Fruit fly (Drosophila melanogaster) whole organism, embryonic: ENCODE results near the gene CG1024.

ENCODE experiments used
- Bdp1 ChIP-seq: fragments of 200-800 bp; sonication (Bioruptor generic); optimal IDR thresholded peaks from 3 replicates; lab custom pipeline; 2016; ENCODE audit warnings: missing biosample characterization, missing genetic modification characterization
- Bgb ChIP-seq: fragments of 200-800 bp; sonication (Bioruptor generic); IDR thresholded peaks from 2 replicates; pipeline ENCODE4 v1.3.6; 2022; ENCODE audit warnings: missing biosample characterization, missing genetic modification characterization; ENCODE audit not compliant: partially characterized antibody
- CG10209 ChIP-seq: fragments of 200-800 bp; sonication (Bioruptor generic); optimal IDR thresholded peaks from 3 replicates; lab custom pipeline; 2017; ENCODE audit warnings: missing biosample characterization, mild to moderate bottlenecking, missing genetic modification characterization, missing genetic modification reagents
- CG10267 ChIP-seq: fragments of 200-800 bp; sonication (Bioruptor generic); optimal IDR thresholded peaks from 2 replicates; lab custom pipeline; 2018; ENCODE audit warnings: missing biosample characterization, mild to moderate bottlenecking, missing genetic modification characterization, moderate library complexity
- CG10274 ChIP-seq: fragments of 200-800 bp; sonication (Bioruptor generic); optimal IDR thresholded peaks from 3 replicates; lab custom pipeline; 2017; ENCODE audit warnings: missing biosample characterization, mild to moderate bottlenecking, missing genetic modification characterization
- CG10654 ChIP-seq: fragments of 200-800 bp; sonication (Bioruptor generic); optimal IDR thresholded peaks from 2 replicates; lab custom pipeline; 2016; ENCODE audit warnings: missing biosample characterization, missing genetic modification characterization
- CG10979 ChIP-seq: fragments of 200-800 bp; sonication (Bioruptor generic); optimal IDR thresholded peaks from 2 replicates; lab custom pipeline; 2018; ENCODE audit warnings: missing biosample characterization, mild to moderate bottlenecking, missing genetic modification characterization, moderate library complexity
- CG12104 ChIP-seq: fragments of 200-800 bp; sonication (Bioruptor generic); optimal IDR thresholded peaks from 3 replicates; lab custom pipeline; 2016; ENCODE audit warnings: missing biosample characterization, missing genetic modification characterization
- CG14441 ChIP-seq: fragments of 200-800 bp; sonication (Bioruptor generic); IDR thresholded peaks from 2 replicates; pipeline ENCODE4 v1.3.6; 2022; ENCODE audit warnings: missing biosample characterization, missing genetic modification characterization
- CG30020 ChIP-seq: fragments of 200-800 bp; optimal IDR thresholded peaks from 2 replicates; lab custom pipeline; 2019; ENCODE audit warnings: missing biosample characterization, mild to moderate bottlenecking, missing genetic modification characterization, moderate library complexity
- CG30403 ChIP-seq: fragments of 200-800 bp; sonication (Bioruptor generic); optimal IDR thresholded peaks from 3 replicates; lab custom pipeline; 2016; ENCODE audit warnings: missing biosample characterization, missing genetic modification characterization
- CG3407 ChIP-seq: fragments of 200-800 bp; sonication (Bioruptor generic); optimal IDR thresholded peaks from 2 replicates; lab custom pipeline; 2018; ENCODE audit warnings: missing biosample characterization, mild to moderate bottlenecking, missing genetic modification characterization
- CG3995 ChIP-seq: fragments of 200-800 bp; sonication (Bioruptor generic); optimal IDR thresholded peaks from 3 replicates; lab custom pipeline; 2016; ENCODE audit warnings: missing biosample characterization, missing genetic modification characterization
- CG43689 ChIP-seq: fragments of 200-800 bp; sonication (Bioruptor generic); IDR thresholded peaks from 2 replicates; pipeline ENCODE4 v1.3.6; 2022; ENCODE audit warnings: missing biosample characterization, missing genetic modification characterization
- CG4404 ChIP-seq: fragments of 200-800 bp; sonication (Bioruptor generic); IDR thresholded peaks from 2 replicates; pipeline ENCODE4 v1.3.6; 2022; ENCODE audit warnings: missing biosample characterization, missing genetic modification characterization
- CG4617 ChIP-seq: fragments of 200-800 bp; sonication (Bioruptor generic); optimal IDR thresholded peaks from 3 replicates; lab custom pipeline; 2016; ENCODE audit warnings: missing biosample characterization, missing genetic modification characterization, borderline replicate concordance
- CG4854 ChIP-seq: fragments of 200-800 bp; sonication (Bioruptor generic); optimal IDR thresholded peaks from 2 replicates; lab custom pipeline; 2016; ENCODE audit warnings: missing biosample characterization, missing genetic modification characterization, inconsistent platforms
- CG6254 ChIP-seq: fragments of 200-800 bp; sonication (Bioruptor generic); optimal IDR thresholded peaks from 3 replicates; lab custom pipeline; 2017; ENCODE audit warnings: mild to moderate bottlenecking, missing biosample characterization, missing genetic modification reagents, missing genetic modification characterization
- CG6791 ChIP-seq: fragments of 200-800 bp; sonication (Bioruptor generic); IDR thresholded peaks from 3 replicates; pipeline ENCODE4 v1.3.6; 2022; ENCODE audit warnings: missing biosample characterization, missing genetic modification characterization; ENCODE audit not compliant: partially characterized antibody
- CG7745 ChIP-seq: fragments of 200-800 bp; sonication (Bioruptor generic); optimal IDR thresholded peaks from 2 replicates; lab custom pipeline; 2018; ENCODE audit warnings: missing biosample characterization, mild to moderate bottlenecking, missing genetic modification characterization, moderate library complexity
- CG8089 ChIP-seq: fragments of 200-800 bp; sonication (Bioruptor generic); optimal IDR thresholded peaks from 3 replicates; lab custom pipeline; 2016; ENCODE audit warnings: missing biosample characterization, missing genetic modification characterization
- CG9817 ChIP-seq: fragments of 200-800 bp; sonication (Bioruptor generic); optimal IDR thresholded peaks from 2 replicates; lab custom pipeline; 2018; ENCODE audit warnings: missing biosample characterization, mild to moderate bottlenecking, missing genetic modification characterization, moderate library complexity
- D ChIP-seq, 2 experiments: fragments of 200-800 bp in 1 of 2; fragments of >200 bp in 1 of 2; sonication (Bioruptor generic) in 1 of 2; optimal IDR thresholded peaks; 2 replicates in 1 of 2; 3 replicates in 1 of 2; lab custom pipeline; 2017; ENCODE audit warnings: mild to moderate bottlenecking in 1 of 2, missing biosample characterization in 1 of 2, missing genetic modification characterization in 1 of 2, missing genetic modification reagents in 1 of 2
- Dek ChIP-seq: fragments of 200-800 bp; sonication (Bioruptor generic); optimal IDR thresholded peaks from 3 replicates; lab custom pipeline; 2019; ENCODE audit warnings: missing biosample characterization, mild to moderate bottlenecking, missing genetic modification characterization, moderate library complexity
- E2f2 ChIP-seq: fragments of 200-800 bp; sonication (Bioruptor generic); IDR thresholded peaks from 2 replicates; pipeline ENCODE4 v1.3.6; 2022; ENCODE audit warnings: missing biosample characterization, missing genetic modification characterization
- Eip74EF ChIP-seq, 2 experiments: fragments of 200-800 bp in 1 of 2; fragments of >200 bp in 1 of 2; sonication (Bioruptor generic) in 1 of 2; optimal IDR thresholded peaks; 2 replicates each; lab custom pipeline; 2017 to 2019; ENCODE audit warnings: missing biosample characterization in 2 of 2, missing genetic modification characterization in 2 of 2, mild to moderate bottlenecking in 1 of 2, moderate library complexity in 1 of 2
- Elba2 ChIP-seq: fragments of 200-800 bp; sonication (Bioruptor generic); optimal IDR thresholded peaks from 3 replicates; lab custom pipeline; 2016; ENCODE audit warnings: missing biosample characterization, missing genetic modification characterization
- Fer2 ChIP-seq: fragments of 200-800 bp; sonication (Bioruptor generic); optimal IDR thresholded peaks from 2 replicates; lab custom pipeline; 2018; ENCODE audit warnings: missing biosample characterization, mild to moderate bottlenecking, missing genetic modification characterization, moderate library complexity
- Lim3 ChIP-seq: fragments of 200-800 bp; sonication (Bioruptor generic); IDR thresholded peaks from 2 replicates; pipeline ENCODE4 v1.3.6; 2022; ENCODE audit warnings: missing biosample characterization, missing genetic modification characterization
- Meics ChIP-seq: fragments of 200-800 bp; sonication (Bioruptor generic); optimal IDR thresholded peaks from 2 replicates; lab custom pipeline; 2017; ENCODE audit warnings: missing biosample characterization, mild to moderate bottlenecking, missing genetic modification characterization
- NFAT ChIP-seq: fragments of 200-800 bp; sonication (Bioruptor generic); IDR thresholded peaks from 2 replicates; pipeline ENCODE4 v1.3.6; 2022; ENCODE audit warnings: missing biosample characterization, missing genetic modification characterization
- Neu2 ChIP-seq: fragments of 200-800 bp; sonication (Bioruptor generic); optimal IDR thresholded peaks from 3 replicates; lab custom pipeline; 2016; ENCODE audit warnings: missing biosample characterization, missing genetic modification characterization, borderline replicate concordance
- Oaz ChIP-seq: fragments of 200-800 bp; sonication (Bioruptor generic); IDR thresholded peaks from 2 replicates; pipeline ENCODE4 v1.3.6; 2022; ENCODE audit warnings: missing biosample characterization, missing genetic modification characterization
- PHDP ChIP-seq: fragments of 200-800 bp; sonication (Bioruptor generic); optimal IDR thresholded peaks from 3 replicates; lab custom pipeline; 2018; ENCODE audit warnings: missing biosample characterization, mild to moderate bottlenecking, missing genetic modification characterization, moderate library complexity
- Sin3A ChIP-seq: fragments of >200 bp; optimal IDR thresholded peaks from 2 replicates; lab custom pipeline; 2018
- Sry-β ChIP-seq: fragments of 200-800 bp; sonication (Bioruptor generic); optimal IDR thresholded peaks from 2 replicates; lab custom pipeline; 2018; ENCODE audit warnings: missing biosample characterization, mild to moderate bottlenecking, missing genetic modification characterization, moderate library complexity
- Xbp1 ChIP-seq: fragments of 200-800 bp; sonication (Bioruptor generic); optimal IDR thresholded peaks from 3 replicates; lab custom pipeline; 2016; ENCODE audit warnings: missing biosample characterization, mild to moderate bottlenecking, missing genetic modification characterization
- az2 ChIP-seq: fragments of 200-800 bp; sonication (Bioruptor generic); optimal IDR thresholded peaks from 3 replicates; lab custom pipeline; 2016; ENCODE audit warnings: missing biosample characterization, missing genetic modification characterization
- bbx ChIP-seq: fragments of 200-800 bp; sonication (Bioruptor generic); IDR thresholded peaks from 2 replicates; pipeline ENCODE4 v1.3.6; 2022; ENCODE audit warnings: missing biosample characterization, missing genetic modification characterization; ENCODE audit not compliant: partially characterized antibody
- da ChIP-seq: fragments of 200-800 bp; sonication (Bioruptor generic); optimal IDR thresholded peaks from 2 replicates; lab custom pipeline; 2016; ENCODE audit warnings: missing biosample characterization, missing genetic modification characterization
- fd3F ChIP-seq: fragments of 200-800 bp; sonication (Bioruptor generic); optimal IDR thresholded peaks from 2 replicates; lab custom pipeline; 2018; ENCODE audit warnings: missing biosample characterization, mild to moderate bottlenecking, missing genetic modification characterization, moderate library complexity
- fru ChIP-seq: fragments of >200 bp; optimal IDR thresholded peaks from 2 replicates; lab custom pipeline; 2017
- gcm ChIP-seq: fragments of 200-800 bp; sonication (Bioruptor generic); optimal IDR thresholded peaks from 2 replicates; lab custom pipeline; 2019; ENCODE audit warnings: missing biosample characterization, mild to moderate bottlenecking, missing genetic modification characterization, moderate library complexity
- grn ChIP-seq: fragments of 200-800 bp; sonication (Bioruptor generic); optimal IDR thresholded peaks from 3 replicates; lab custom pipeline; 2017; ENCODE audit warnings: missing biosample characterization, missing genetic modification characterization
- hbn ChIP-seq: fragments of 200-800 bp; sonication (Bioruptor generic); IDR thresholded peaks from 2 replicates; pipeline ENCODE4 v1.3.6; 2022; ENCODE audit warnings: missing biosample characterization, missing genetic modification characterization; ENCODE audit not compliant: partially characterized antibody
- lbe ChIP-seq: fragments of 200-800 bp; sonication (Bioruptor generic); optimal IDR thresholded peaks from 2 replicates; lab custom pipeline; 2016; ENCODE audit warnings: missing biosample characterization, mild to moderate bottlenecking, missing genetic modification characterization
- pfk ChIP-seq: fragments of 200-800 bp; sonication (Bioruptor generic); optimal IDR thresholded peaks from 2 replicates; lab custom pipeline; 2018; ENCODE audit warnings: missing biosample characterization, mild to moderate bottlenecking, missing genetic modification characterization, moderate library complexity
- prd ChIP-seq, 3 experiments: fragments of >200 bp in 2 of 3; fragments of 200-800 bp in 1 of 3; sonication (Bioruptor generic) in 1 of 3; optimal IDR thresholded peaks in 2 of 3; IDR thresholded peaks in 1 of 3; 2 replicates in 2 of 3; 3 replicates in 1 of 3; pipeline versions ENCODE4 v1.3.6 to Lab custom; 2017 to 2022; ENCODE audit warnings: missing biosample characterization in 1 of 3, missing genetic modification characterization in 1 of 3
- sr ChIP-seq: fragments of 200-800 bp; sonication (Bioruptor generic); IDR thresholded peaks from 3 replicates; pipeline ENCODE4 v1.3.6; 2022; ENCODE audit warnings: missing biosample characterization, missing genetic modification characterization
- vfl ChIP-seq: fragments of 200-800 bp; sonication (Bioruptor generic); optimal IDR thresholded peaks from 2 replicates; lab custom pipeline; 2016; ENCODE audit warnings: missing biosample characterization, missing genetic modification characterization

The CG1024 gene

dm6 chr3R:6380129-6380528, at the start of gene CG1024, which contains the start of gene TfIIFalpha (continued):
- TF ChIP-seq bbx (GFP tag; lab: Robert Waterston, UW) (peak; percentile 77), az2 (GFP tag; lab: Kevin White, UChicago) (no peak), Xbp1 (peak; percentile 3), CG4617 (GFP tag; lab: Kevin White, UChicago) (peak; percentile 15), CG30403 (GFP tag; lab: Kevin White, UChicago) (peak; percentile 26), da (GFP tag; lab: Kevin White, UChicago) (no peak), Lim3 (GFP tag; lab: Robert Waterston, UW) (no peak), CG8089 (GFP tag; lab: Kevin White, UChicago) (peak; percentile 6), pfk (GFP tag; lab: Kevin White, UChicago) (no peak), sr (GFP tag; lab: Robert Waterston, UW) (no peak), Sin3A (lab: Kevin White, UChicago) (peak; percentile 34), Meics (GFP tag; lab: Kevin White, UChicago) (no peak), CG30020 (tag; lab: Kevin White, UChicago) (peak; percentile 43), CG3995 (GFP tag; lab: Kevin White, UChicago) (peak; percentile 98), Oaz (GFP tag; lab: Robert Waterston, UW) (no peak), CG7745 (no peak), CG10654 (GFP tag; lab: Kevin White, UChicago) (no peak), D (optimal IDR thresholded peaks at IDR 0.05; lab: Kevin White, UChicago) (no peak), D (GFP tag; optimal IDR thresholded peaks at IDR 0.05; lab: Kevin White, UChicago) (no peak), CG9817 (tag; lab: Kevin White, UChicago) (no peak), vfl (GFP tag; lab: Kevin White, UChicago) (no peak), CG6791 (peak; percentile 86), CG10274 (no peak), Elba2 (GFP tag; lab: Kevin White, UChicago) (no peak), CG10267 (tag; lab: Kevin White, UChicago) (peak; percentile 29), CG4854 (GFP tag; lab: Kevin White, UChicago) (no peak), Bdp1 (no peak), NFAT (GFP tag; lab: Robert Waterston, UW) (no peak), Sry-β (GFP tag; lab: Kevin White, UChicago) (peak; percentile 3), grn (GFP tag; lab: Kevin White, UChicago) (no peak), Fer2 (no peak), CG14441 (GFP tag; lab: Robert Waterston, UW) (no peak), CG10979 (peak; percentile 4), hbn (peak; percentile 91), CG4404 (GFP tag; lab: Robert Waterston, UW) (no peak), CG43689 (GFP tag; lab: Robert Waterston, UW) (no peak), CG12104 (GFP tag; lab: Kevin White, UChicago) (no peak), gcm (GFP tag; lab: Kevin White, UChicago) (no peak), CG3407 (GFP tag; lab: Kevin White, UChicago) (no peak), fru (lab: Kevin White, UChicago) (no peak), fd3F (GFP tag; lab: Kevin White, UChicago) (no peak), prd (optimal IDR thresholded peaks at IDR 0.05; lab: Kevin White, UChicago) (no peak), prd (GFP tag; IDR thresholded peaks at IDR 0.05; lab: Robert Waterston, UW) (no peak), lbe (GFP tag; lab: Kevin White, UChicago) (peak; percentile 19), PHDP (tag; lab: Kevin White, UChicago) (no peak), CG10209 (GFP tag; lab: Kevin White, UChicago) (no peak), Dek (no peak), Eip74EF (GFP tag; optimal IDR thresholded peaks at IDR 0.05; lab: Kevin White, UChicago) (no peak), Neu2 (GFP tag; lab: Kevin White, UChicago) (no peak), E2f2 (GFP tag; lab: Robert Waterston, UW) (peak; percentile 64), Bgb (GFP tag; lab: Robert Waterston, UW) (peak; percentile 79), CG6254 (GFP tag; lab: Kevin White, UChicago) (no peak)
